Worm (Caenorhabditis elegans) whole organism, L1 larva: ENCODE data around the gene metl-5.

Experiments
- F16B12.6 ChIP-seq: fragments of 150-350 bp; optimal IDR thresholded peaks from 2 replicates; lab custom pipeline; 2014; ENCODE audit warnings: missing biosample characterization, missing genetic modification characterization
- Y116A8C.19 ChIP-seq: sonication (generic microtip); optimal IDR thresholded peaks from 2 replicates; lab custom pipeline; 2016; ENCODE audit warnings: missing compliant biosample characterization, missing genetic modification characterization, borderline replicate concordance
- alr-1 ChIP-seq: fragments of 200-800 bp; sonication (Bioruptor generic); optimal IDR thresholded peaks from 2 replicates; lab custom pipeline; 2018; ENCODE audit warnings: borderline replicate concordance, mild to moderate bottlenecking, missing genetic modification characterization, missing compliant biosample characterization
- ama-1 ChIP-seq: fragments of 150-350 bp; optimal IDR thresholded peaks from 2 replicates; lab custom pipeline; 2014
- ceh-63 ChIP-seq: fragments of 200-800 bp; sonication (Bioruptor generic); optimal IDR thresholded peaks from 2 replicates; lab custom pipeline; 2018; ENCODE audit warnings: mild to moderate bottlenecking, missing genetic modification characterization, missing compliant biosample characterization
- ces-1 ChIP-seq: fragments of 150-350 bp; optimal IDR thresholded peaks from 2 replicates; lab custom pipeline; 2014; ENCODE audit warnings: missing biosample characterization, missing genetic modification reagents, missing genetic modification characterization
- dsc-1 ChIP-seq: sonication (generic microtip); optimal IDR thresholded peaks from 2 replicates; lab custom pipeline; 2016; ENCODE audit warnings: mild to moderate bottlenecking, missing genetic modification characterization, missing compliant biosample characterization
- egl-13 ChIP-seq: sonication (generic microtip); optimal IDR thresholded peaks from 2 replicates; lab custom pipeline; 2016; ENCODE audit warnings: missing genotype, missing genetic modification reagents, missing genetic modification characterization, missing compliant biosample characterization
- elt-2 ChIP-seq: sonication (generic microtip); optimal IDR thresholded peaks from 2 replicates; lab custom pipeline; 2016; ENCODE audit warnings: missing genetic modification characterization, mild to moderate bottlenecking, inconsistent platforms, missing compliant biosample characterization, missing genetic modification reagents
- fkh-10 ChIP-seq: sonication (generic microtip); optimal IDR thresholded peaks from 2 replicates; lab custom pipeline; 2017; ENCODE audit warnings: missing biosample characterization, missing genetic modification reagents, missing genetic modification characterization
- hlh-17 ChIP-seq: fragments of 200-800 bp; sonication (Bioruptor generic); optimal IDR thresholded peaks from 2 replicates; lab custom pipeline; 2018; ENCODE audit warnings: missing genetic modification characterization, mild to moderate bottlenecking, missing compliant biosample characterization, moderate library complexity, borderline replicate concordance
- hpl-2 ChIP-seq: fragments of 150-350 bp; optimal IDR thresholded peaks from 2 replicates; lab custom pipeline; 2014; ENCODE audit warnings: missing biosample characterization, missing genetic modification reagents, missing genetic modification characterization
- jun-1 ChIP-seq: fragments of 150-350 bp; optimal IDR thresholded peaks from 2 replicates; lab custom pipeline; 2014; ENCODE audit warnings: missing biosample characterization, missing genetic modification reagents, missing genetic modification characterization
- lin-13 ChIP-seq: fragments of 150-350 bp; optimal IDR thresholded peaks from 2 replicates; lab custom pipeline; 2014; ENCODE audit warnings: missing biosample characterization, missing genetic modification reagents, missing genetic modification characterization
- lin-14 ChIP-seq: fragments of 200-800 bp; sonication (Bioruptor generic); optimal IDR thresholded peaks from 2 replicates; lab custom pipeline; 2018; ENCODE audit warnings: mild to moderate bottlenecking, missing genetic modification characterization, moderate library complexity, missing compliant biosample characterization
- lir-3 ChIP-seq: sonication (generic microtip); optimal IDR thresholded peaks from 2 replicates; lab custom pipeline; 2016; ENCODE audit warnings: mild to moderate bottlenecking, missing genetic modification characterization, moderate library complexity, missing compliant biosample characterization; ENCODE audit not compliant: poor library complexity
- mab-9 ChIP-seq: fragments of 200-800 bp; sonication (Bioruptor generic); IDR thresholded peaks from 2 replicates; pipeline ENCODE4 v1.3.6; 2022; ENCODE audit warnings: missing genetic modification reagents, missing genetic modification characterization, missing compliant biosample characterization
- mdl-1 ChIP-seq, 2 experiments: fragments of 150-350 bp; optimal IDR thresholded peaks; 2 replicates each; lab custom pipeline; 2014 to 2017; ENCODE audit warnings: missing biosample characterization in 2 of 2, missing genetic modification characterization in 2 of 2, inconsistent platforms in 1 of 2
- mef-2 ChIP-seq: fragments of 150-350 bp; optimal IDR thresholded peaks from 2 replicates; lab custom pipeline; 2014; ENCODE audit warnings: missing biosample characterization, missing genetic modification characterization
- nhr-11 ChIP-seq: fragments of 150-350 bp; optimal IDR thresholded peaks from 2 replicates; lab custom pipeline; 2014; ENCODE audit warnings: missing biosample characterization, missing genetic modification characterization
- nhr-12 ChIP-seq: sonication (generic microtip); optimal IDR thresholded peaks from 2 replicates; lab custom pipeline; 2017; ENCODE audit warnings: missing biosample characterization, missing genetic modification characterization
- nhr-28 ChIP-seq: fragments of 150-350 bp; optimal IDR thresholded peaks from 2 replicates; lab custom pipeline; 2014; ENCODE audit warnings: missing biosample characterization, missing genetic modification characterization
- nhr-77 ChIP-seq: fragments of 150-350 bp; optimal IDR thresholded peaks from 2 replicates; lab custom pipeline; 2014; ENCODE audit warnings: missing biosample characterization, missing genetic modification characterization
- nhr-84 ChIP-seq: sonication (generic microtip); optimal IDR thresholded peaks from 2 replicates; lab custom pipeline; 2017; ENCODE audit warnings: missing biosample characterization, missing genetic modification characterization
- nhr-85 ChIP-seq: sonication (generic microtip); peaks from one replicate; lab custom pipeline; 2016; ENCODE audit warnings: missing genetic modification characterization, inconsistent platforms, missing compliant biosample characterization
- pag-3 ChIP-seq: sonication (generic microtip); optimal IDR thresholded peaks from 2 replicates; lab custom pipeline; 2017; ENCODE audit warnings: missing genetic modification characterization, mild to moderate bottlenecking, missing compliant biosample characterization, antibody characterized with exemption, borderline replicate concordance; ENCODE audit not compliant: insufficient read depth
- pax-3 ChIP-seq: fragments of 200-800 bp; sonication (Bioruptor generic); optimal IDR thresholded peaks from 2 replicates; lab custom pipeline; 2018; ENCODE audit warnings: mild to moderate bottlenecking, missing genetic modification characterization, moderate library complexity, missing compliant biosample characterization
- sptf-1 ChIP-seq: fragments of 150-350 bp; optimal IDR thresholded peaks from 2 replicates; lab custom pipeline; 2014; ENCODE audit warnings: missing biosample characterization, missing genetic modification characterization
- tbx-2 ChIP-seq: sonication (generic microtip); optimal IDR thresholded peaks from 2 replicates; lab custom pipeline; 2016; ENCODE audit warnings: missing genetic modification characterization, missing compliant biosample characterization
- unc-86 ChIP-seq: sonication (generic microtip); optimal IDR thresholded peaks from 2 replicates; lab custom pipeline; 2016; ENCODE audit warnings: missing genetic modification characterization, missing compliant biosample characterization
- vab-15 ChIP-seq: sonication (generic microtip); optimal IDR thresholded peaks from 2 replicates; lab custom pipeline; 2017; ENCODE audit warnings: missing genotype, mild to moderate bottlenecking, missing genetic modification characterization, missing compliant biosample characterization
- zag-1 ChIP-seq: fragments of 150-350 bp; optimal IDR thresholded peaks from 2 replicates; lab custom pipeline; 2014; ENCODE audit warnings: missing biosample characterization, missing genetic modification characterization
- ztf-11 ChIP-seq, 2 experiments: sonication (generic microtip); optimal IDR thresholded peaks; 2 replicates each; lab custom pipeline; 2016 to 2017; ENCODE audit warnings: missing genetic modification characterization in 2 of 2, missing biosample characterization in 1 of 2, missing compliant biosample characterization in 1 of 2
- ztf-4 ChIP-seq: fragments of 150-350 bp; optimal IDR thresholded peaks from 2 replicates; lab custom pipeline; 2014; ENCODE audit warnings: missing biosample characterization, missing genetic modification characterization

The metl-5 gene

DNA sequence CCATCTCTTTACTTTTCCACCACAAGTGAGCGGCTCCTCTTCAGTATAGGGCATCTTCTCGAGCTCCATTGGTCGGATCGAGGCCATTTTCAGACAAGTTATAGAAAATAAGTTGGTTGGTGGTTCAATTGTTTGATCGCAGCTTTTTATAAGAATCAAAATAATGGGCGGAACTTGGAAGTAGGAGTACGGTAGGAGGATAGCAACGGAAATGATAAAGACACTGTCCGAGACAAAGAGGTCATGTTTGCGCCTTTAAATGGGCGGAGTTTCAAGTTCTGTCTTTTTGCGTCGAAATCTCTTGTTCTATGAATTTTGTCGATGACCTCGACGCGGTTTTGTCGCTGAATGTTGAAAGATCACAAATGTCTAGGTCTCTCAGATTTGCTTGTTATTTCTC, 19.3 kb downstream of the metl-5 start, which contains the start of gene F26A1.8:
TSS of gene F26A1.8 (minus strand) at position 101 of the 400 bp plus-strand sequence.
- TF ChIP-seq ces-1 (GFP tag; lab: Kevin White, UChicago) (no peak), dsc-1 (no peak), fkh-10 (GFP tag; lab: Kevin White, UChicago) (no peak), ceh-63 (GFP tag; lab: Kevin White, UChicago) (no peak), nhr-85 (tag; lab: Kevin White, UChicago) (no peak), mdl-1 (tag; optimal IDR thresholded peaks at IDR 0.05; lab: Kevin White, UChicago) (no peak), alr-1 (tag; lab: Kevin White, UChicago) (no peak)

DNA sequence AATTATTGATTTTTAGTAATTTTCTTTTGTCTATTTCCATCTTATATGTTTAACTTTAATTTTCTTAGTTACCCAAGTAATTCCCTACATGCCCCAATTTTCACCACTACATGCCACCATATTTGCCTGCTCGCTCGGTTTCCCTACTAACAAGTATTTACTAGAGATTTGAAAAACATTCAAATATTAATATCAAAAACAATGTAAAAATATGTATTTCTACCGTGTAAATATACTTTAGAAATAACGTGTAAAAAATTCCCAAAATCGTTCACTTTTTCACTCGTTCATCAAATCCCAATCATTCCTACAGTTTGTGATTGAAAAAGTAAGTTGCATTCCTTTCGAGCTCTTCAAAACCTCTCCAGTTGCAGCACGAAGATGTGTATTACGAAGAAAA, 23.8 kb downstream of the metl-5 start, which contains the start of gene F26A1.3:
TSS of gene F26A1.3 (plus strand) at position 301 of the 400 bp plus-strand sequence.
- TF ChIP-seq pag-3 (tag; lab: Kevin White, UChicago) (no peak), mab-9 (GFP tag; lab: Robert Waterston, UW) (no peak), Y116A8C.19 (tag; lab: Kevin White, UChicago) (no peak), lin-13 (GFP tag; lab: Kevin White, UChicago) (no peak), vab-15 (tag; lab: Kevin White, UChicago) (no peak), nhr-28 (no peak), lir-3 (tag; lab: Kevin White, UChicago) (no peak), ces-1 (GFP tag; lab: Kevin White, UChicago) (no peak), mdl-1 (tag; optimal IDR thresholded peaks at IDR 0.05; lab: Kevin White, UChicago) (no peak), ceh-63 (GFP tag; lab: Kevin White, UChicago) (no peak)
- TF ChIP-seq, all 84 proteins: peak for 0

DNA sequence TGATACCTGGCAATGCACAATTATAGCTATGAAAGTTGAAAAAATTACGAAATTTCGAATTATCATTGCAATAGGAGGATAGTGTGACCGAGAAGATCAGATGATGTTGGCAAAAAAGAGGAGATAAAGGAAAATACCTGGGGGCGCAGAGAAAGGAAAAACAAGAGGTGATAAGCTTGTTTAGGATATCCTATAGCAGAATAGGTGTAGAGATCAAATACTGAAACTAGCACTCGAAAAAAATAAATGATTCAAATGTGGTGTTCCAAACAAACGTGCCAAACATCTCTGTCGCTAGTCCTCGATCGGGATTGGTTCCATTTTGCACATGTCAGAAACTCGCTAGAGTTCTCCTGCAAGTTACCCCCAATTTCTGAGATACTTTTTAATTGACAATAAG, 26.6 kb downstream of the metl-5 start, which contains the start of gene F26A1.9:
TSS of gene F26A1.9 (minus strand) at position 101 of the 400 bp plus-strand sequence.
- TF ChIP-seq ztf-11 (tag; optimal IDR thresholded peaks at IDR 0.05; lab: Kevin White, UChicago) (no peak), sptf-1 (tag; lab: Kevin White, UChicago) (no peak), ztf-4 (tag; lab: Kevin White, UChicago) (no peak), unc-86 (tag; lab: Kevin White, UChicago) (no peak), pax-3 (tag; lab: Kevin White, UChicago) (no peak), F16B12.6 (tag; lab: Kevin White, UChicago) (no peak), zag-1 (tag; lab: Kevin White, UChicago) (no peak), nhr-77 (no peak), jun-1 (tag; lab: Kevin White, UChicago) (no peak), ama-1 (no peak), nhr-12 (tag; lab: Kevin White, UChicago) (no peak)

DNA sequence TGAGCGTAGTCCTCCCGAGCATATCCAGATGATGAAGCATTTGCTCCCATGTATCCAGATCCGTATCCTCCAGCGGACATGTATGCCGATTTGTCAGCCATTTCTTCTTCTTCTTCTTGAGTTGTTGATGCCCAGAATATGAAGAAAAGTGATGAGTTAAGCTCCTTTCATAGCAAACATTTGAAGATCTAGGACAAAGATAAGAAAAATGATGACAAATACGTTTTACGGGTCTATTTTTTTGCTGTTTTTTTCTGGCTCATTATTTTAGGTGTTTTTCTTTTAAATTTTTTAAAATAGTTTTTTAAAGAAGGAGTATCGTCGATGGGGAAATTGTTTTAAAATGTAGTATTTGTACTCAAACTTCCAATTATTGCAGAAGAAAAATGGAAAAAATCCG, 27.4 kb downstream of the metl-5 start, which contains the start of gene nspd-9:
TSS of gene nspd-9 (minus strand) at position 101 of the 400 bp plus-strand sequence.
- TF ChIP-seq lin-14 (GFP tag; lab: Kevin White, UChicago) = no peak
- TF ChIP-seq tbx-2 (tag; lab: Kevin White, UChicago) = no peak

DNA sequence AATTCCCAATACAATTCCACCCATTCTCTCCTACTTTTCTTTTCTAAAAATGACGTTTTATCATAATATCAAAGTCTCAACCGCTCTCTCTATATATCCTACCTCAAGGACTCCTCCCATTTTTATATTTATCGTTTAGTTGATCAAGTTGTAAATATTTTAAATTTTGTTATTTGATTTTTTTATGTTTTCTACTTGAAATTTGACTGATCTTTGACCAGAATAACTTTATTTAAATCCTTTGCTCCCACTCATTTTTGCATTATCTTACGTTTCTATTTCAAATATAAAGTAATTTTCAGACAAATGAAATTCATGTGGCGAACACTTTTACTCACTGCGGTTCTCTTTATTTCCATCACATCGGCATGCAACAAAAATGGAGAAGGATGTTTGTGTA, 34.6 kb downstream of the metl-5 start, which contains the start of the genes acbp-7 and F26A1.19:
TSS of gene acbp-7 (plus strand) at position 301 of the 400 bp plus-strand sequence.
TSS of gene F26A1.19 (plus strand) at position 303 of the 400 bp plus-strand sequence.
- TF ChIP-seq mab-9 (GFP tag; lab: Robert Waterston, UW) (no peak), egl-13 (tag; lab: Kevin White, UChicago) (no peak), nhr-11 (tag; lab: Kevin White, UChicago) (no peak), nhr-85 (tag; lab: Kevin White, UChicago) (no peak), hpl-2 (GFP tag; lab: Kevin White, UChicago) (no peak), elt-2 (tag; lab: Kevin White, UChicago) (no peak), nhr-84 (no peak), unc-86 (tag; lab: Kevin White, UChicago) (no peak), mef-2 (tag; lab: Kevin White, UChicago) (no peak), ztf-11 (tag; optimal IDR thresholded peaks at IDR 0.05; lab: Kevin White, UChicago) (no peak), hlh-17 (GFP tag; lab: Kevin White, UChicago) (no peak)
